Fruit fly (Drosophila melanogaster): ENCODE results near the gene mora.

The mora gene

dm6 chr3R:24205935-24206334 is 19.8 kb downstream of the mora start:
- no peak for TF ChIP-seq toe (GFP tag; optimal IDR thresholded peaks at IDR 0.05)
- no peak for TF ChIP-seq cic (GFP tag; optimal IDR thresholded peaks at IDR 0.05)
- TF ChIP-seq CG7101 (tag; optimal IDR thresholded peaks at IDR 0.05), result no peak
- no peak for TF ChIP-seq kay (GFP tag; ENCODE audit: borderline replicate concordance)
- no peak for TF ChIP-seq tj (GFP tag; optimal IDR thresholded peaks at IDR 0.05)
- no peak for TF ChIP-seq Crg-1 (GFP tag; optimal IDR thresholded peaks at IDR 0.05)
- no peak for TF ChIP-seq ovo (GFP tag; optimal IDR thresholded peaks at IDR 0.05)
- no peak for TF ChIP-seq pad (GFP tag; optimal IDR thresholded peaks at IDR 0.05)
- no peak for TF ChIP-seq cnc (optimal IDR thresholded peaks at IDR 0.05)
- no peak for TF ChIP-seq CG14711 (tag; optimal IDR thresholded peaks at IDR 0.05)
- TF ChIP-seq CG5204 (GFP tag; optimal IDR thresholded peaks at IDR 0.05), result no peak
- no peak for TF ChIP-seq Hr96 (GFP tag; optimal IDR thresholded peaks at IDR 0.05)
- TF ChIP-seq CG11617 (GFP tag; optimal IDR thresholded peaks at IDR 0.05), result no peak
- TF ChIP-seq Mnt (GFP tag; optimal IDR thresholded peaks at IDR 0.05), result no peak
- TF ChIP-seq CG7045 (GFP tag; optimal IDR thresholded peaks at IDR 0.05), result no peak
- TF ChIP-seq CG33017 (tag; optimal IDR thresholded peaks at IDR 0.05), result no peak
- TF ChIP-seq bab1 (GFP tag; optimal IDR thresholded peaks at IDR 0.05), result no peak
- TF ChIP-seq CG1620 (GFP tag; optimal IDR thresholded peaks at IDR 0.05), result no peak

dm6 chr3R:24206341-24207114 is 20.4 kb downstream of the mora start:
- TF ChIP-seq Clk (GFP tag; optimal IDR thresholded peaks at IDR 0.05) (no peak), tj (GFP tag; optimal IDR thresholded peaks at IDR 0.05) (peak; percentile 76), cic (GFP tag; optimal IDR thresholded peaks at IDR 0.05) (no peak)

dm6 chr3R:24213644-24214043 is 27.5 kb downstream of the mora start:
- no peak for TF ChIP-seq Clk (GFP tag; optimal IDR thresholded peaks at IDR 0.05)

- TF ChIP-seq CG14711 (tag; optimal IDR thresholded peaks at IDR 0.05) (no peak), cic (GFP tag; optimal IDR thresholded peaks at IDR 0.05) (no peak), tj (GFP tag; optimal IDR thresholded peaks at IDR 0.05) (no peak), pad (GFP tag; optimal IDR thresholded peaks at IDR 0.05) (no peak), Crg-1 (GFP tag; optimal IDR thresholded peaks at IDR 0.05) (no peak), bab1 (GFP tag; optimal IDR thresholded peaks at IDR 0.05) (no peak), CG7045 (GFP tag; optimal IDR thresholded peaks at IDR 0.05) (no peak), Hr96 (GFP tag; optimal IDR thresholded peaks at IDR 0.05) (no peak), CG1620 (GFP tag; optimal IDR thresholded peaks at IDR 0.05) (no peak), kay (GFP tag; ENCODE audit: borderline replicate concordance) (no peak), CG11617 (GFP tag; optimal IDR thresholded peaks at IDR 0.05) (no peak), Clk (GFP tag; optimal IDR thresholded peaks at IDR 0.05) (no peak), toe (GFP tag; optimal IDR thresholded peaks at IDR 0.05) (no peak), CG33017 (tag; optimal IDR thresholded peaks at IDR 0.05) (no peak)
Observed at dm6 chr3R:24216017-24216416, 29.9 kb downstream of the mora start.

- peak; percentile 11 for TF ChIP-seq bab1 (GFP tag; optimal IDR thresholded peaks at IDR 0.05)
- TF ChIP-seq CG11617 (GFP tag; optimal IDR thresholded peaks at IDR 0.05), result no peak
Observed at dm6 chr3R:24218565-24218964, 32.4 kb downstream of the mora start, which contains the start of gene CG17786. CG17786 (minus strand) TSS chr3R:24218718.

- no peak for TF ChIP-seq Hr96 (GFP tag; optimal IDR thresholded peaks at IDR 0.05)
- no peak for TF ChIP-seq kay (GFP tag; ENCODE audit: borderline replicate concordance)
- TF ChIP-seq CG7101 (tag; optimal IDR thresholded peaks at IDR 0.05), result no peak
- TF ChIP-seq cnc (optimal IDR thresholded peaks at IDR 0.05), result no peak
- TF ChIP-seq toe (GFP tag; optimal IDR thresholded peaks at IDR 0.05), result no peak
- no peak for TF ChIP-seq Clk (GFP tag; optimal IDR thresholded peaks at IDR 0.05)
- TF ChIP-seq tj (GFP tag; optimal IDR thresholded peaks at IDR 0.05), result no peak
- TF ChIP-seq Crg-1 (GFP tag; optimal IDR thresholded peaks at IDR 0.05), result no peak
- TF ChIP-seq CG12768 (GFP tag; optimal IDR thresholded peaks at IDR 0.05), result no peak
- TF ChIP-seq CG14711 (tag; optimal IDR thresholded peaks at IDR 0.05), result no peak
Observed at dm6 chr3R:24219093-24219492, 32.9 kb downstream of the mora start.

- TF ChIP-seq ovo (GFP tag; optimal IDR thresholded peaks at IDR 0.05) (peak; percentile 41), kay (GFP tag; ENCODE audit: borderline replicate concordance) (no peak), CG7045 (GFP tag; optimal IDR thresholded peaks at IDR 0.05) (no peak)
Observed at dm6 chr3R:24220845-24221244, 34.7 kb downstream of the mora start, which contains the start of gene cav. cav (plus strand) TSS chr3R:24221103.
